Worm (Caenorhabditis elegans): ENCODE data around the gene C32B5.7.
"Not testable (repeated sequence)": the region's sequence is repeated elsewhere in the genome, so short reads cannot be mapped to it uniquely, and the experiment has no call there.

The C32B5.7 gene

ce11 chrII:953052-953451 lies 7.3 kb upstream of the C32B5.7 start:
- no peak for TF ChIP-seq tbx-37 (GFP tag; conservative IDR thresholded peaks at IDR 0.05)
- no peak for TF ChIP-seq ama-1 (optimal IDR thresholded peaks at IDR 0.05)
- TF ChIP-seq sea-1 (GFP tag; conservative IDR thresholded peaks at IDR 0.05), result no peak
- TF ChIP-seq flt-1 (GFP tag; IDR thresholded peaks at IDR 0.05), result no peak
- TF ChIP-seq tra-4 (tag; optimal IDR thresholded peaks at IDR 0.05), result no peak
- no peak for TF ChIP-seq ceh-36 (tag; optimal IDR thresholded peaks at IDR 0.05)
- no peak for TF ChIP-seq F13C5.2 (tag; optimal IDR thresholded peaks at IDR 0.05)
- no peak for TF ChIP-seq B0310.2 (tag; optimal IDR thresholded peaks at IDR 0.05)
- TF ChIP-seq hmbx-1 (tag; optimal IDR thresholded peaks at IDR 0.05), result no peak
- TF ChIP-seq scrt-1 (GFP tag; IDR thresholded peaks at IDR 0.05), result no peak
- no peak for TF ChIP-seq aly-1 (tag; optimal IDR thresholded peaks at IDR 0.05)

- TF ChIP-seq hmg-4 (GFP tag; optimal IDR thresholded peaks at IDR 0.05); ama-1 (optimal IDR thresholded peaks at IDR 0.05); tbx-37 (GFP tag; conservative IDR thresholded peaks at IDR 0.05): not testable (repeated sequence)
These were observed 5.7 kb upstream of the C32B5.7 start, which contains the start of gene fbxc-7 for ce11 chrII:954626-955025. Gene fbxc-7, plus strand, starts transcription at chrII:954926.

ce11 chrII:958618-959017 lies 1.7 kb upstream of the C32B5.7 start, which contains the start of gene sdz-4:
Gene sdz-4, plus strand, starts transcription at chrII:958918.
- TF ChIP-seq ceh-13 (GFP tag; optimal IDR thresholded peaks at IDR 0.05) (no peak), scrt-1 (GFP tag; IDR thresholded peaks at IDR 0.05) (no peak), F13C5.2 (tag; optimal IDR thresholded peaks at IDR 0.05) (no peak), ceh-36 (tag; optimal IDR thresholded peaks at IDR 0.05) (no peak), sea-1 (GFP tag; conservative IDR thresholded peaks at IDR 0.05) (no peak), tbx-11 (GFP tag; IDR thresholded peaks at IDR 0.05) (no peak), hmbx-1 (tag; optimal IDR thresholded peaks at IDR 0.05) (no peak), hmg-4 (GFP tag; optimal IDR thresholded peaks at IDR 0.05) (no peak), B0310.2 (tag; optimal IDR thresholded peaks at IDR 0.05) (no peak), ama-1 (optimal IDR thresholded peaks at IDR 0.05) (no peak)

- no peak for TF ChIP-seq ama-1 (optimal IDR thresholded peaks at IDR 0.05)
- no peak for TF ChIP-seq flt-1 (GFP tag; IDR thresholded peaks at IDR 0.05)
- TF ChIP-seq B0310.2 (tag; optimal IDR thresholded peaks at IDR 0.05), result no peak
- TF ChIP-seq hmg-4 (GFP tag; optimal IDR thresholded peaks at IDR 0.05), result no peak
- no peak for TF ChIP-seq pes-1 (GFP tag; IDR thresholded peaks at IDR 0.05)
- no peak for TF ChIP-seq ceh-36 (tag; optimal IDR thresholded peaks at IDR 0.05)
- no peak for TF ChIP-seq tra-4 (tag; optimal IDR thresholded peaks at IDR 0.05)
- no peak for TF ChIP-seq aly-1 (tag; optimal IDR thresholded peaks at IDR 0.05)
- no peak for TF ChIP-seq F13C5.2 (tag; optimal IDR thresholded peaks at IDR 0.05)
- TF ChIP-seq scrt-1 (GFP tag; IDR thresholded peaks at IDR 0.05), result no peak
- TF ChIP-seq tbx-11 (GFP tag; IDR thresholded peaks at IDR 0.05), result no peak
- TF ChIP-seq ets-7 (tag; optimal IDR thresholded peaks at IDR 0.05), result no peak
- TF ChIP-seq tbx-37 (GFP tag; conservative IDR thresholded peaks at IDR 0.05), result no peak
- no peak for TF ChIP-seq sea-1 (GFP tag; conservative IDR thresholded peaks at IDR 0.05)
- TF ChIP-seq hmbx-1 (tag; optimal IDR thresholded peaks at IDR 0.05), result no peak
- TF ChIP-seq hnd-1 (tag; optimal IDR thresholded peaks at IDR 0.05), result no peak
- TF ChIP-seq ceh-13 (GFP tag; optimal IDR thresholded peaks at IDR 0.05), result no peak
These were observed 1.6 kb downstream of the C32B5.7 start, which contains the start of gene C32B5.13 for ce11 chrII:961961-962360. Gene C32B5.13, minus strand, starts transcription at chrII:962061.

ce11 chrII:966962-967361 lies 6.6 kb downstream of the C32B5.7 start, which contains the start of gene fbxc-18:
Gene fbxc-18, minus strand, starts transcription at chrII:967062.
- not testable (repeated sequence) for TF ChIP-seq F13C5.2 (tag; optimal IDR thresholded peaks at IDR 0.05); tra-4 (tag; optimal IDR thresholded peaks at IDR 0.05); flt-1 (GFP tag; IDR thresholded peaks at IDR 0.05)

ce11 chrII:968106-968505 lies 7.8 kb downstream of the C32B5.7 start, which contains the start of gene C32B5.6:
Gene C32B5.6, plus strand, starts transcription at chrII:968406.
- TF ChIP-seq hnd-1 (tag; optimal IDR thresholded peaks at IDR 0.05); sea-1 (GFP tag; conservative IDR thresholded peaks at IDR 0.05); ceh-13 (GFP tag; optimal IDR thresholded peaks at IDR 0.05): not testable (repeated sequence)

- TF ChIP-seq hnd-1 (tag; optimal IDR thresholded peaks at IDR 0.05) (no peak), ama-1 (optimal IDR thresholded peaks at IDR 0.05) (no peak), ets-7 (tag; optimal IDR thresholded peaks at IDR 0.05) (no peak), sea-1 (GFP tag; conservative IDR thresholded peaks at IDR 0.05) (no peak), pes-1 (GFP tag; IDR thresholded peaks at IDR 0.05) (no peak), scrt-1 (GFP tag; IDR thresholded peaks at IDR 0.05) (no peak), tra-4 (tag; optimal IDR thresholded peaks at IDR 0.05) (no peak), hmbx-1 (tag; optimal IDR thresholded peaks at IDR 0.05) (no peak), hmg-4 (GFP tag; optimal IDR thresholded peaks at IDR 0.05) (no peak), tbx-11 (GFP tag; IDR thresholded peaks at IDR 0.05) (no peak), B0310.2 (tag; optimal IDR thresholded peaks at IDR 0.05) (no peak), ceh-13 (GFP tag; optimal IDR thresholded peaks at IDR 0.05) (no peak), tbx-37 (GFP tag; conservative IDR thresholded peaks at IDR 0.05) (no peak), ceh-36 (tag; optimal IDR thresholded peaks at IDR 0.05) (no peak), flt-1 (GFP tag; IDR thresholded peaks at IDR 0.05) (no peak), F13C5.2 (tag; optimal IDR thresholded peaks at IDR 0.05) (no peak), aly-1 (tag; optimal IDR thresholded peaks at IDR 0.05) (no peak)
These were observed 12.5 kb downstream of the C32B5.7 start, which contains the start of gene C32B5.15 for ce11 chrII:972850-973249. Gene C32B5.15, minus strand, starts transcription at chrII:972950.

ce11 chrII:973999-974398 lies 13.7 kb downstream of the C32B5.7 start, which contains the start of gene fbxc-14:
Gene fbxc-14, plus strand, starts transcription at chrII:974299.
- no peak for TF ChIP-seq hmbx-1 (tag; optimal IDR thresholded peaks at IDR 0.05)
- TF ChIP-seq F13C5.2 (tag; optimal IDR thresholded peaks at IDR 0.05), result no peak
- no peak for TF ChIP-seq B0310.2 (tag; optimal IDR thresholded peaks at IDR 0.05)
- TF ChIP-seq tbx-37 (GFP tag; conservative IDR thresholded peaks at IDR 0.05), result no peak
- no peak for TF ChIP-seq hnd-1 (tag; optimal IDR thresholded peaks at IDR 0.05)

Data from whole organism, early embryonic.